Worm (Caenorhabditis elegans) whole organism, midembryonic: ENCODE measurements around the gene T17A3.12.

Experiments used
- ref-1 ChIP-seq: fragments of 200-800 bp; sonication (Bioruptor generic); conservative IDR thresholded peaks from 2 replicates; pipeline ENCODE4 v1.3.6; 2022; ENCODE audit warnings: missing genetic modification reagents, missing genetic modification characterization, missing compliant biosample characterization
- tab-1 ChIP-seq: fragments of 200-800 bp; sonication (Bioruptor generic); IDR thresholded peaks from 2 replicates; pipeline ENCODE4 v1.3.6; 2022; ENCODE audit warnings: missing genetic modification characterization, missing compliant biosample characterization

DNA sequence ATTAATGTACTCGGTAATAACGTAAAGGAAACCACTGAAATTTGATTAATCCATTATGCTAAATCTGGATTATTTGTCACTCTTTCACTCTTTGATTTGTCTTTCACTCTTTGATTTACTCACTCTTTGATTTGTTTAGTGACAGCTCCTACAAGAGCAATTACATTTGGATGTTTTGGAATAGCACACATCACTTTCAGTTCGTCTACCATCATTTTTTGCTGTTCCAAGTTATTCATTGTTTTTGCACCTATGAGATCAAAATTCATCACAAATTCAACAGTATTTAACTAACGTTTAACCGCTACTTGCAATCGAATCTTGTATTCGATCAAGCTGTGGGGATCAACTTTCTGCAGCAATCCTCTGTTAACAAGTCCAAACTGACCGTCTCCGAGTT lies 4.2 kb upstream of the T17A3.12 start:
- TF ChIP-seq tab-1 (GFP tag; lab: Robert Waterston, UW), result no peak
- no peak for TF ChIP-seq ref-1 (GFP tag; lab: Robert Waterston, UW)
